Worm (Caenorhabditis elegans): Measurements from ENCODE around the gene Y119D3B.12.

DNA sequence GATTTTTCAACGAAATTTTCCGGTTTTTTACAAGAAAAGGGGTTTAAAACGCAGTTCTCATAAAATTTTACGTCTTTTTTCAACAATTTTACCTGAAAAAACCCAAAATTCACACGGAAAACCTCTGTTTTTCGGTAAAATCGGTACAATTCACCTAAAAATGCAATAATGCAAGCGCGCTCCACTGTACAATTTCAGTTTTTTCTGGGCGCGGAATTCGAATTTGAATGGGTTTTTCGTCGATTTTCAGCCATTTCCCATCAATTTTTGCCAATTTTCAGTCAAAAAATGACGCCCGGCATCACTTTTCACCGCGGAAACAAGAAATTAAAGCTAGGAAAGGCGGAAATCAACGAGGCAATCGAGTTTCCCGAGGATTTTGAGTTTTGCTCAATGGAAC, 5.5 kb downstream of the Y119D3B.12 start, which contains the start of gene orc-3:
- TF ChIP-seq med-1 (GFP tag; optimal IDR thresholded peaks at IDR 0.05; ENCODE audit: insufficient read depth) (no peak), flt-1 (GFP tag; IDR thresholded peaks at IDR 0.05) (no peak)

Data from whole organism, midembryonic.